Worm (Caenorhabditis elegans): ENCODE data around the gene ZK666.15.

ce11 chrII:10509746-10510145 is 22.9 kb downstream of the ZK666.15 start, which contains the start of gene F59B10.2:
- TF ChIP-seq cog-1 (tag; optimal IDR thresholded peaks at IDR 0.05) (no peak), ztf-23 (GFP tag; IDR thresholded peaks at IDR 0.05) (no peak), ztf-29 (GFP tag; IDR thresholded peaks at IDR 0.05) (no peak), flt-1 (GFP tag; IDR thresholded peaks at IDR 0.05) (no peak), ref-1 (GFP tag; conservative IDR thresholded peaks at IDR 0.05) (no peak), tab-1 (GFP tag; IDR thresholded peaks at IDR 0.05) (no peak)

Data from whole organism, midembryonic.